Worm (Caenorhabditis elegans) whole organism, L1 larva: ENCODE results near the gene col-142.
A peak's percentile ranks its signal among the peaks of the same experiment; 100 is the strongest.

ENCODE experiments used
- C04F5.9 ChIP-seq: sonication (generic microtip); optimal IDR thresholded peaks from 2 replicates; lab custom pipeline; 2016; ENCODE audit warnings: missing genetic modification characterization, missing compliant biosample characterization
- C16A3.4 ChIP-seq: fragments of 150-350 bp; optimal IDR thresholded peaks from 2 replicates; lab custom pipeline; 2014; ENCODE audit warnings: missing biosample characterization, missing genetic modification characterization
- F16B12.6 ChIP-seq: fragments of 150-350 bp; optimal IDR thresholded peaks from 2 replicates; lab custom pipeline; 2014; ENCODE audit warnings: missing biosample characterization, missing genetic modification characterization
- Y116A8C.19 ChIP-seq: sonication (generic microtip); optimal IDR thresholded peaks from 2 replicates; lab custom pipeline; 2016; ENCODE audit warnings: missing compliant biosample characterization, missing genetic modification characterization, borderline replicate concordance
- alr-1 ChIP-seq: fragments of 200-800 bp; sonication (Bioruptor generic); optimal IDR thresholded peaks from 2 replicates; lab custom pipeline; 2018; ENCODE audit warnings: borderline replicate concordance, mild to moderate bottlenecking, missing genetic modification characterization, missing compliant biosample characterization
- ama-1 ChIP-seq: fragments of 150-350 bp; optimal IDR thresholded peaks from 2 replicates; lab custom pipeline; 2014
- blmp-1 ChIP-seq: fragments of 150-350 bp; optimal IDR thresholded peaks from 2 replicates; lab custom pipeline; 2014; ENCODE audit warnings: missing biosample characterization, missing genetic modification characterization
- ceh-63 ChIP-seq: fragments of 200-800 bp; sonication (Bioruptor generic); optimal IDR thresholded peaks from 2 replicates; lab custom pipeline; 2018; ENCODE audit warnings: mild to moderate bottlenecking, missing genetic modification characterization, missing compliant biosample characterization
- ceh-8 ChIP-seq: fragments of 200-800 bp; sonication (Bioruptor generic); optimal IDR thresholded peaks from 2 replicates; lab custom pipeline; 2018; ENCODE audit warnings: mild to moderate bottlenecking, missing genetic modification characterization, moderate library complexity, missing compliant biosample characterization
- ceh-88 ChIP-seq: fragments of 200-800 bp; sonication (Bioruptor generic); IDR thresholded peaks from 2 replicates; pipeline ENCODE4 v1.3.6; 2022; ENCODE audit warnings: missing genetic modification characterization, missing compliant biosample characterization
- ces-1 ChIP-seq: fragments of 150-350 bp; optimal IDR thresholded peaks from 2 replicates; lab custom pipeline; 2014; ENCODE audit warnings: missing biosample characterization, missing genetic modification reagents, missing genetic modification characterization
- dpl-1 ChIP-seq, 3 experiments: fragments of 150-350 bp in 2 of 3; sonication (generic microtip) in 1 of 3; optimal IDR thresholded peaks; 2 replicates each; lab custom pipeline; 2014 to 2017; ENCODE audit warnings: missing biosample characterization in 3 of 3, missing genetic modification characterization in 3 of 3, missing genetic modification reagents in 3 of 3
- dsc-1 ChIP-seq: sonication (generic microtip); optimal IDR thresholded peaks from 2 replicates; lab custom pipeline; 2016; ENCODE audit warnings: mild to moderate bottlenecking, missing genetic modification characterization, missing compliant biosample characterization
- egl-13 ChIP-seq: sonication (generic microtip); optimal IDR thresholded peaks from 2 replicates; lab custom pipeline; 2016; ENCODE audit warnings: missing genotype, missing genetic modification reagents, missing genetic modification characterization, missing compliant biosample characterization
- elt-2 ChIP-seq: sonication (generic microtip); optimal IDR thresholded peaks from 2 replicates; lab custom pipeline; 2016; ENCODE audit warnings: missing genetic modification characterization, mild to moderate bottlenecking, inconsistent platforms, missing compliant biosample characterization, missing genetic modification reagents
- elt-3 ChIP-seq, 6 experiments: fragments of 150-350 bp in 1 of 6; sonication (generic microtip); optimal IDR thresholded peaks; 2 replicates each; lab custom pipeline; 2017 to 2018; ENCODE audit warnings: missing biosample characterization in 6 of 6, missing genetic modification characterization in 6 of 6, inconsistent platforms in 1 of 6
- ets-5 ChIP-seq: fragments of 200-800 bp; sonication (Bioruptor generic); IDR thresholded peaks from 2 replicates; pipeline ENCODE4 v1.3.6; 2022; ENCODE audit warnings: missing genetic modification characterization, missing compliant biosample characterization
- fkh-10 ChIP-seq: sonication (generic microtip); optimal IDR thresholded peaks from 2 replicates; lab custom pipeline; 2017; ENCODE audit warnings: missing biosample characterization, missing genetic modification reagents, missing genetic modification characterization
- fkh-4 ChIP-seq: sonication (generic microtip); optimal IDR thresholded peaks from 2 replicates; lab custom pipeline; 2016; ENCODE audit warnings: missing compliant biosample characterization, missing genetic modification characterization, borderline replicate concordance
- fkh-8 ChIP-seq: sonication (generic microtip); optimal IDR thresholded peaks from 2 replicates; lab custom pipeline; 2016; ENCODE audit warnings: mild to moderate bottlenecking, missing genetic modification characterization, missing compliant biosample characterization
- fos-1 ChIP-seq: fragments of 150-350 bp; optimal IDR thresholded peaks from 2 replicates; lab custom pipeline; 2014; ENCODE audit warnings: missing biosample characterization, missing genetic modification characterization
- grh-1 ChIP-seq: fragments of 200-800 bp; sonication (Bioruptor generic); IDR thresholded peaks from 2 replicates; pipeline ENCODE4 v1.3.6; 2022; ENCODE audit warnings: missing genetic modification reagents, missing genetic modification characterization, missing compliant biosample characterization
- hlh-4 ChIP-seq: sonication (generic microtip); optimal IDR thresholded peaks from 2 replicates; lab custom pipeline; 2016; ENCODE audit warnings: mild to moderate bottlenecking, missing genetic modification characterization, missing compliant biosample characterization
- hpl-2 ChIP-seq: fragments of 150-350 bp; optimal IDR thresholded peaks from 2 replicates; lab custom pipeline; 2014; ENCODE audit warnings: missing biosample characterization, missing genetic modification reagents, missing genetic modification characterization
- irx-1 ChIP-seq: sonication (generic microtip); optimal IDR thresholded peaks from 2 replicates; lab custom pipeline; 2016; ENCODE audit warnings: missing genetic modification characterization, missing compliant biosample characterization
- isw-1 ChIP-seq: fragments of 200-800 bp; sonication (Bioruptor generic); IDR thresholded peaks from 2 replicates; pipeline ENCODE4 v1.3.6; 2022; ENCODE audit warnings: missing genetic modification characterization, missing compliant biosample characterization
- lin-14 ChIP-seq: fragments of 200-800 bp; sonication (Bioruptor generic); optimal IDR thresholded peaks from 2 replicates; lab custom pipeline; 2018; ENCODE audit warnings: mild to moderate bottlenecking, missing genetic modification characterization, moderate library complexity, missing compliant biosample characterization
- lin-35 ChIP-seq, 2 experiments: fragments of 150-350 bp; optimal IDR thresholded peaks; 2 replicates each; lab custom pipeline; 2014; ENCODE audit warnings: missing biosample characterization in 2 of 2, missing genetic modification characterization in 2 of 2, missing genetic modification reagents in 2 of 2
- mab-9 ChIP-seq: fragments of 200-800 bp; sonication (Bioruptor generic); IDR thresholded peaks from 2 replicates; pipeline ENCODE4 v1.3.6; 2022; ENCODE audit warnings: missing genetic modification reagents, missing genetic modification characterization, missing compliant biosample characterization
- mdl-1 ChIP-seq, 2 experiments: fragments of 150-350 bp; optimal IDR thresholded peaks; 2 replicates each; lab custom pipeline; 2014 to 2017; ENCODE audit warnings: missing biosample characterization in 2 of 2, missing genetic modification characterization in 2 of 2, inconsistent platforms in 1 of 2
- mef-2 ChIP-seq: fragments of 150-350 bp; optimal IDR thresholded peaks from 2 replicates; lab custom pipeline; 2014; ENCODE audit warnings: missing biosample characterization, missing genetic modification characterization
- mep-1 ChIP-seq: fragments of 150-350 bp; optimal IDR thresholded peaks from 2 replicates; lab custom pipeline; 2014; ENCODE audit warnings: missing biosample characterization, missing genetic modification characterization
- nhr-19 ChIP-seq: fragments of 200-800 bp; sonication (Bioruptor generic); conservative IDR thresholded peaks from 2 replicates; pipeline ENCODE4 v1.3.6; 2022; ENCODE audit warnings: missing genetic modification characterization, missing compliant biosample characterization
- nhr-20 ChIP-seq: sonication (generic microtip); optimal IDR thresholded peaks from 2 replicates; lab custom pipeline; 2016; ENCODE audit warnings: mild to moderate bottlenecking, missing genetic modification characterization, missing compliant biosample characterization
- nhr-237 ChIP-seq: fragments of 150-350 bp; optimal IDR thresholded peaks from 2 replicates; lab custom pipeline; 2014; ENCODE audit warnings: missing biosample characterization, missing genetic modification characterization
- nhr-28 ChIP-seq: fragments of 150-350 bp; optimal IDR thresholded peaks from 2 replicates; lab custom pipeline; 2014; ENCODE audit warnings: missing biosample characterization, missing genetic modification characterization
- nhr-47 ChIP-seq: sonication (generic microtip); optimal IDR thresholded peaks from 2 replicates; lab custom pipeline; 2016; ENCODE audit warnings: mild to moderate bottlenecking, missing genetic modification characterization, moderate library complexity, missing compliant biosample characterization
- nhr-76 ChIP-seq: sonication (generic microtip); optimal IDR thresholded peaks from 2 replicates; lab custom pipeline; 2017; ENCODE audit warnings: missing biosample characterization, missing genetic modification characterization
- nhr-85 ChIP-seq: sonication (generic microtip); peaks from one replicate; lab custom pipeline; 2016; ENCODE audit warnings: missing genetic modification characterization, inconsistent platforms, missing compliant biosample characterization
- pax-3 ChIP-seq: fragments of 200-800 bp; sonication (Bioruptor generic); optimal IDR thresholded peaks from 2 replicates; lab custom pipeline; 2018; ENCODE audit warnings: mild to moderate bottlenecking, missing genetic modification characterization, moderate library complexity, missing compliant biosample characterization
- rnt-1 ChIP-seq: sonication (generic microtip); optimal IDR thresholded peaks from 2 replicates; lab custom pipeline; 2016; ENCODE audit warnings: mild to moderate bottlenecking, missing genetic modification characterization, moderate library complexity, missing compliant biosample characterization
- skn-1 ChIP-seq: fragments of 150-350 bp; optimal IDR thresholded peaks from 2 replicates; lab custom pipeline; 2014; ENCODE audit warnings: missing biosample characterization, missing genetic modification characterization
- snpc-4 ChIP-seq: fragments of 150-350 bp; optimal IDR thresholded peaks from 2 replicates; lab custom pipeline; 2014; ENCODE audit warnings: missing biosample characterization, missing genetic modification characterization
- snu-23 ChIP-seq: sonication (generic microtip); optimal IDR thresholded peaks from 2 replicates; lab custom pipeline; 2016; ENCODE audit warnings: missing genetic modification characterization, missing compliant biosample characterization
- sox-4 ChIP-seq: sonication (generic microtip); optimal IDR thresholded peaks from 2 replicates; lab custom pipeline; 2016; ENCODE audit warnings: missing genetic modification characterization, missing compliant biosample characterization
- sptf-1 ChIP-seq: fragments of 150-350 bp; optimal IDR thresholded peaks from 2 replicates; lab custom pipeline; 2014; ENCODE audit warnings: missing biosample characterization, missing genetic modification characterization
- sup-37 ChIP-seq: fragments of 200-800 bp; sonication (Bioruptor generic); optimal IDR thresholded peaks from 2 replicates; lab custom pipeline; 2018; ENCODE audit warnings: mild to moderate bottlenecking, missing genetic modification characterization, missing compliant biosample characterization
- tbx-2 ChIP-seq: sonication (generic microtip); optimal IDR thresholded peaks from 2 replicates; lab custom pipeline; 2016; ENCODE audit warnings: missing genetic modification characterization, missing compliant biosample characterization
- tlp-1 ChIP-seq: fragments of 150-350 bp; optimal IDR thresholded peaks from 2 replicates; lab custom pipeline; 2014; ENCODE audit warnings: missing biosample characterization, missing genetic modification characterization
- unc-62 ChIP-seq: fragments of 150-350 bp; optimal IDR thresholded peaks from 2 replicates; lab custom pipeline; 2014; ENCODE audit warnings: missing biosample characterization, missing genetic modification reagents, missing genetic modification characterization
- unc-86 ChIP-seq: sonication (generic microtip); optimal IDR thresholded peaks from 2 replicates; lab custom pipeline; 2016; ENCODE audit warnings: missing genetic modification characterization, missing compliant biosample characterization
- unc-98 ChIP-seq: fragments of 200-800 bp; sonication (Bioruptor generic); IDR thresholded peaks from 2 replicates; pipeline ENCODE4 v1.3.6; 2022; ENCODE audit warnings: missing genetic modification characterization, missing compliant biosample characterization
- xbp-1 ChIP-seq: sonication (generic microtip); optimal IDR thresholded peaks from 2 replicates; lab custom pipeline; 2016; ENCODE audit warnings: missing genetic modification characterization, missing compliant biosample characterization
- ztf-11 ChIP-seq, 2 experiments: sonication (generic microtip); optimal IDR thresholded peaks; 2 replicates each; lab custom pipeline; 2016 to 2017; ENCODE audit warnings: missing genetic modification characterization in 2 of 2, missing biosample characterization in 1 of 2, missing compliant biosample characterization in 1 of 2

The col-142 gene

DNA sequence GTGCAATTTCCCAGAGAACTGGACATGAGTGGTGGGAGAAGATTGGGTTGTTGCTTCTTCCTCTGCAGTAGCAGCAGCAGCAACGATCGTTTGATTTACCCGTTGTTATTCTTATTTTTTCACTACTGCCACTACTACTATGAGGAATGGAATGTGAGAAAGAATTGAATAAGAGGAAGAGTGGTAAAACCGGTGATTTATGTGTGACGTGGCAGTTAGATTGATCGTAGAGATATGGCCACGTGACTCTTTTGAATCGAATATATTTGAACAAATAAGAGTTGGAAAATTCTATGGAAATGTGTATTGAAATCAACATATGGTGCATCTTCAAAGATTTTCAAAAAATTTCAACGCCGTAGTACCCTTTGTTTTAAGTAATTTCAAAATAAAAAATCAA lies 34.7 kb upstream of the col-142 start:
- no peak for TF ChIP-seq hpl-2 (GFP tag; lab: Kevin White, UChicago)
- no peak for TF ChIP-seq elt-2
- no peak for TF ChIP-seq mdl-1 (tag; optimal IDR thresholded peaks at IDR 0.05; lab: Kevin White, UChicago)
- TF ChIP-seq blmp-1 (tag; lab: Kevin White, UChicago) = peak; percentile 10
- TF ChIP-seq ceh-88 (GFP tag; lab: Robert Waterston, UW) = no peak
- no peak for TF ChIP-seq irx-1 (tag; lab: Kevin White, UChicago)
- TF ChIP-seq unc-98 (GFP tag; lab: Robert Waterston, UW) = no peak
- peak; percentile 13 for TF ChIP-seq xbp-1 (tag; lab: Kevin White, UChicago)
- TF ChIP-seq nhr-28 = no peak
- no peak for TF ChIP-seq grh-1 (GFP tag; lab: Robert Waterston, UW)
- peak; percentile 84 for TF ChIP-seq nhr-85 (tag; lab: Kevin White, UChicago)
- no peak for TF ChIP-seq fos-1
- no peak for TF ChIP-seq F16B12.6
- TF ChIP-seq isw-1 = no peak
- TF ChIP-seq rnt-1 = peak; percentile 2
- no peak for TF ChIP-seq unc-86 (tag; lab: Kevin White, UChicago)
- no peak for TF ChIP-seq tbx-2 (tag; lab: Kevin White, UChicago)
- peak; percentile 1 for TF ChIP-seq snu-23 (GFP tag; lab: Kevin White, UChicago)
- TF ChIP-seq ztf-11 (tag; optimal IDR thresholded peaks at IDR 0.05; lab: Kevin White, UChicago) = no peak
- TF ChIP-seq dsc-1 (tag; lab: Kevin White, UChicago) = no peak
- no peak for TF ChIP-seq nhr-76 (tag; lab: Kevin White, UChicago)
- TF ChIP-seq nhr-237 (tag; lab: Kevin White, UChicago) = no peak
- no peak for TF ChIP-seq mef-2 (tag; lab: Kevin White, UChicago)
- TF ChIP-seq ces-1 = no peak
- peak; percentile 32 for TF ChIP-seq nhr-20 (tag; lab: Kevin White, UChicago)
- no peak for TF ChIP-seq lin-14 (GFP tag; lab: Kevin White, UChicago)
- no peak for TF ChIP-seq fkh-4 (tag; lab: Kevin White, UChicago)
- no peak for TF ChIP-seq ceh-63
- no peak for TF ChIP-seq elt-3 (tag; optimal IDR thresholded peaks at IDR 0.05; lab: Kevin White, UChicago)
- no peak for TF ChIP-seq egl-13
- no peak for TF ChIP-seq ets-5 (GFP tag; lab: Robert Waterston, UW)
- TF ChIP-seq ama-1 = no peak
- no peak for TF ChIP-seq mep-1 (tag; lab: Kevin White, UChicago)
- TF ChIP-seq dpl-1 (GFP tag; optimal IDR thresholded peaks at IDR 0.05; lab: Kevin White, UChicago) = no peak
- no peak for TF ChIP-seq C16A3.4 (tag; lab: Kevin White, UChicago)
- TF ChIP-seq sox-4 (tag; lab: Kevin White, UChicago) = no peak
- no peak for TF ChIP-seq sup-37 (GFP tag; lab: Kevin White, UChicago)
- no peak for TF ChIP-seq snpc-4 (tag; lab: Kevin White, UChicago)

ce11 chrV:6796894-6797293 lies 34.1 kb upstream of the col-142 start:
- peak in 1 of 2 experiments; percentile 12 for TF ChIP-seq lin-35 (GFP tag; optimal IDR thresholded peaks at IDR 0.05; lab: Kevin White, UChicago)
- no peak for TF ChIP-seq skn-1 (tag; lab: Kevin White, UChicago)
- TF ChIP-seq pax-3 (tag; lab: Kevin White, UChicago) = no peak
- no peak for TF ChIP-seq nhr-28
- no peak for TF ChIP-seq mef-2 (tag; lab: Kevin White, UChicago)
- no peak for TF ChIP-seq unc-62 (GFP tag; lab: Kevin White, UChicago)
- no peak for TF ChIP-seq ceh-8 (GFP tag; lab: Kevin White, UChicago)
- TF ChIP-seq mdl-1 (tag; optimal IDR thresholded peaks at IDR 0.05; lab: Kevin White, UChicago) = peak in 1 of 2 experiments; percentile 18
- TF ChIP-seq mab-9 (GFP tag; lab: Robert Waterston, UW) = no peak
- no peak for TF ChIP-seq alr-1 (tag; lab: Kevin White, UChicago)
- TF ChIP-seq Y116A8C.19 (tag; lab: Kevin White, UChicago) = no peak
- TF ChIP-seq fkh-10 (GFP tag; lab: Kevin White, UChicago) = no peak
- TF ChIP-seq nhr-47 (tag; lab: Kevin White, UChicago) = peak; percentile 6
- no peak for TF ChIP-seq fkh-8 (tag; lab: Kevin White, UChicago)
- TF ChIP-seq snpc-4 (tag; lab: Kevin White, UChicago) = peak; percentile 10
- no peak for TF ChIP-seq C04F5.9
- no peak for TF ChIP-seq tlp-1 (tag; lab: Kevin White, UChicago)
- TF ChIP-seq hlh-4 (tag; lab: Kevin White, UChicago) = no peak
- TF ChIP-seq sox-4 (tag; lab: Kevin White, UChicago) = no peak
- no peak for TF ChIP-seq nhr-19
- no peak for TF ChIP-seq C16A3.4 (tag; lab: Kevin White, UChicago)
- no peak for TF ChIP-seq isw-1
- TF ChIP-seq ces-1 = no peak
- no peak for TF ChIP-seq sptf-1 (tag; lab: Kevin White, UChicago)
- no peak for TF ChIP-seq ceh-88 (GFP tag; lab: Robert Waterston, UW)
